Worm (Caenorhabditis elegans) whole organism, L3 larva: ENCODE data around the gene daam-1.

ENCODE experiments used
- R02D3.7 ChIP-seq: fragments of 150-350 bp; optimal IDR thresholded peaks from 2 replicates; lab custom pipeline; 2014; ENCODE audit warnings: missing biosample characterization, missing genetic modification characterization
- ZK546.5 ChIP-seq: sonication (generic microtip); optimal IDR thresholded peaks from 2 replicates; lab custom pipeline; 2017; ENCODE audit warnings: missing biosample characterization, missing genetic modification characterization
- ama-1 ChIP-seq: fragments of 150-350 bp; optimal IDR thresholded peaks from 2 replicates; lab custom pipeline; 2018
- ceh-16 ChIP-seq: sonication (generic microtip); optimal IDR thresholded peaks from 2 replicates; lab custom pipeline; 2017; ENCODE audit warnings: missing biosample characterization, missing genetic modification characterization
- ceh-82 ChIP-seq: fragments of 150-350 bp; optimal IDR thresholded peaks from 2 replicates; lab custom pipeline; 2014; ENCODE audit warnings: missing biosample characterization, missing genetic modification characterization
- daf-12 ChIP-seq: fragments of 150-350 bp; optimal IDR thresholded peaks from 2 replicates; lab custom pipeline; 2014; ENCODE audit warnings: missing biosample characterization, missing genetic modification reagents, missing genetic modification characterization
- egl-27 ChIP-seq: sonication (generic microtip); optimal IDR thresholded peaks from 4 replicates; lab custom pipeline; 2017; ENCODE audit warnings: missing biosample characterization, missing genetic modification reagents, missing genetic modification characterization
- egl-5 ChIP-seq: fragments of 150-350 bp; optimal IDR thresholded peaks from 2 replicates; lab custom pipeline; 2017; ENCODE audit warnings: missing biosample characterization, missing genetic modification reagents, missing genetic modification characterization, inconsistent platforms
- elt-2 ChIP-seq: sonication (generic microtip); optimal IDR thresholded peaks from 2 replicates; lab custom pipeline; 2016; ENCODE audit warnings: missing genetic modification reagents, mild to moderate bottlenecking, missing genetic modification characterization, missing compliant biosample characterization
- elt-3 ChIP-seq, 3 experiments: fragments of 150-350 bp in 1 of 3; sonication (generic microtip) in 2 of 3; optimal IDR thresholded peaks; 2 replicates in 2 of 3; 4 replicates in 1 of 3; lab custom pipeline; 2014 to 2017; ENCODE audit warnings: missing biosample characterization in 3 of 3, missing genetic modification characterization in 3 of 3
- eor-1 ChIP-seq, 2 experiments: fragments of 150-350 bp; optimal IDR thresholded peaks; 2 replicates each; lab custom pipeline; 2014 to 2018; ENCODE audit warnings: missing biosample characterization in 2 of 2, missing genetic modification characterization in 2 of 2
- fkh-2 ChIP-seq: fragments of 150-350 bp; optimal IDR thresholded peaks from 2 replicates; lab custom pipeline; 2014; ENCODE audit warnings: missing biosample characterization, missing genetic modification reagents, missing genetic modification characterization
- hmg-11 ChIP-seq: sonication (generic microtip); optimal IDR thresholded peaks from 2 replicates; lab custom pipeline; 2016; ENCODE audit warnings: missing genetic modification characterization, missing compliant biosample characterization
- jun-1 ChIP-seq: fragments of 150-350 bp; optimal IDR thresholded peaks from 2 replicates; lab custom pipeline; 2014; ENCODE audit warnings: missing biosample characterization, missing genetic modification reagents, missing genetic modification characterization
- lin-15B ChIP-seq: fragments of 150-350 bp; optimal IDR thresholded peaks from 2 replicates; lab custom pipeline; 2014; ENCODE audit warnings: missing biosample characterization, missing genetic modification characterization
- lin-39 ChIP-seq: fragments of 150-350 bp; optimal IDR thresholded peaks from 2 replicates; lab custom pipeline; 2018; ENCODE audit warnings: missing biosample characterization, missing genetic modification reagents, missing genetic modification characterization
- lsy-12 ChIP-seq: sonication (generic microtip); optimal IDR thresholded peaks from 2 replicates; lab custom pipeline; 2016; ENCODE audit warnings: mild to moderate bottlenecking, missing genetic modification characterization, missing compliant biosample characterization
- mdl-1 ChIP-seq: fragments of 150-350 bp; optimal IDR thresholded peaks from 2 replicates; lab custom pipeline; 2014; ENCODE audit warnings: missing biosample characterization, missing genetic modification characterization
- mml-1 ChIP-seq: fragments of 150-350 bp; sonication (generic microtip); optimal IDR thresholded peaks from 3 replicates; lab custom pipeline; 2014; ENCODE audit warnings: missing biosample characterization, missing genetic modification characterization
- nfya-1 ChIP-seq: sonication (generic microtip); optimal IDR thresholded peaks from 2 replicates; lab custom pipeline; 2017; ENCODE audit warnings: missing genetic modification characterization, mild to moderate bottlenecking, missing compliant biosample characterization, antibody characterized with exemption, moderate library complexity; ENCODE audit not compliant: insufficient read depth
- nhr-12 ChIP-seq: fragments of 150-350 bp; optimal IDR thresholded peaks from 2 replicates; lab custom pipeline; 2014; ENCODE audit warnings: missing biosample characterization, missing genetic modification characterization
- nhr-23 ChIP-seq: fragments of 150-350 bp; optimal IDR thresholded peaks from 2 replicates; lab custom pipeline; 2014; ENCODE audit warnings: missing biosample characterization, missing genetic modification reagents, missing genetic modification characterization
- nhr-237 ChIP-seq: fragments of 150-350 bp; optimal IDR thresholded peaks from 2 replicates; lab custom pipeline; 2014; ENCODE audit warnings: missing biosample characterization, missing genetic modification characterization
- nhr-25 ChIP-seq: sonication (generic microtip); optimal IDR thresholded peaks from 2 replicates; lab custom pipeline; 2017; ENCODE audit warnings: missing biosample characterization, missing genetic modification characterization
- nhr-43 ChIP-seq: sonication (generic microtip); optimal IDR thresholded peaks from 2 replicates; lab custom pipeline; 2016; ENCODE audit warnings: mild to moderate bottlenecking, missing genetic modification characterization, missing compliant biosample characterization; ENCODE audit not compliant: poor library complexity, severe bottlenecking
- nhr-67 ChIP-seq: fragments of 150-350 bp; optimal IDR thresholded peaks from 2 replicates; lab custom pipeline; 2014; ENCODE audit warnings: missing biosample characterization, missing genetic modification characterization
- nhr-77 ChIP-seq: fragments of 150-350 bp; optimal IDR thresholded peaks from 2 replicates; lab custom pipeline; 2014; ENCODE audit warnings: missing biosample characterization, missing genetic modification characterization
- pha-4 ChIP-seq: fragments of 150-350 bp; optimal IDR thresholded peaks from 2 replicates; lab custom pipeline; 2014; ENCODE audit warnings: missing biosample characterization, missing genetic modification reagents, missing genetic modification characterization
- pqm-1 ChIP-seq: fragments of 150-350 bp; optimal IDR thresholded peaks from 2 replicates; lab custom pipeline; 2017; ENCODE audit warnings: missing biosample characterization, missing genetic modification characterization, inconsistent platforms
- sea-2 ChIP-seq: fragments of 150-350 bp; sonication (generic microtip); optimal IDR thresholded peaks from 4 replicates; lab custom pipeline; 2014; ENCODE audit warnings: missing biosample characterization, missing genetic modification reagents, missing genetic modification characterization
- skn-1 ChIP-seq: fragments of 150-350 bp; optimal IDR thresholded peaks from 2 replicates; lab custom pipeline; 2014; ENCODE audit warnings: missing biosample characterization, missing genetic modification characterization
- snpc-4 ChIP-seq: fragments of 150-350 bp; optimal IDR thresholded peaks from 2 replicates; lab custom pipeline; 2014; ENCODE audit warnings: missing biosample characterization, missing genetic modification characterization
- unc-62 ChIP-seq: fragments of 150-350 bp; sonication (generic microtip); optimal IDR thresholded peaks from 4 replicates; lab custom pipeline; 2014; ENCODE audit warnings: missing biosample characterization, missing genetic modification reagents, missing genetic modification characterization

daam-1 gene

ce11 chrV:123513-123912, 39.9 kb upstream of the daam-1 start:
- TF ChIP-seq elt-2 (tag; lab: Kevin White, UChicago) (peak; percentile 43), pha-4 (tag; lab: Kevin White, UChicago) (peak; percentile 37), skn-1 (no peak)

ce11 chrV:122750-123149, 39.1 kb upstream of the daam-1 start, which contains the start of gene cgp-1:
cgp-1 (minus strand) TSS chrV:122789.
- peak; percentile 53 for TF ChIP-seq hmg-11 (tag; lab: Kevin White, UChicago)
- TF ChIP-seq nhr-43, result no peak
- peak; percentile 11 for TF ChIP-seq lin-15B (tag; lab: Kevin White, UChicago)
- TF ChIP-seq nfya-1, result peak; percentile 34
- peak; percentile 86 for TF ChIP-seq pha-4 (tag; lab: Kevin White, UChicago)
- TF ChIP-seq ZK546.5 (tag; lab: Kevin White, UChicago), result no peak
- TF ChIP-seq R02D3.7, result peak; percentile 76
- peak; percentile 28 for TF ChIP-seq nhr-25

- TF ChIP-seq nfya-1 (no peak), lsy-12 (tag; lab: Kevin White, UChicago) (no peak), ceh-16 (tag; lab: Kevin White, UChicago) (no peak), snpc-4 (tag; lab: Kevin White, UChicago) (no peak), unc-62 (GFP tag; lab: Kevin White, UChicago) (no peak), fkh-2 (tag; lab: Kevin White, UChicago) (no peak), nhr-43 (no peak), R02D3.7 (no peak), sea-2 (GFP tag; lab: Kevin White, UChicago) (no peak), eor-1 (tag; optimal IDR thresholded peaks at IDR 0.05; lab: Kevin White, UChicago) (no peak), lin-39 (tag; lab: Kevin White, UChicago) (no peak), nhr-12 (tag; lab: Kevin White, UChicago) (no peak), egl-27 (no peak), pqm-1 (tag; lab: Kevin White, UChicago) (no peak), ama-1 (lab: Kevin White, UChicago) (no peak), mdl-1 (no peak), egl-5 (tag; lab: Kevin White, UChicago) (no peak), daf-12 (tag; lab: Kevin White, UChicago) (no peak), jun-1 (tag; lab: Kevin White, UChicago) (no peak)
These were observed 38.6 kb upstream of the daam-1 start for ce11 chrV:122249-122648.

ce11 chrV:117312-117711, 33.7 kb upstream of the daam-1 start:
- TF ChIP-seq lsy-12 (tag; lab: Kevin White, UChicago), result peak; percentile 10
- TF ChIP-seq mml-1 (tag; lab: Kevin White, UChicago), result no peak

ce11 chrV:116243-116642, 32.6 kb upstream of the daam-1 start:
- TF ChIP-seq ceh-82 (tag; lab: Kevin White, UChicago) (no peak), nfya-1 (no peak), skn-1 (no peak), ama-1 (lab: Kevin White, UChicago) (no peak), nhr-67 (tag; lab: Kevin White, UChicago) (no peak)

- TF ChIP-seq nfya-1, result peak; percentile 85
- TF ChIP-seq nhr-43, result no peak
- peak; percentile 29 for TF ChIP-seq snpc-4 (tag; lab: Kevin White, UChicago)
- peak; percentile 73 for TF ChIP-seq nhr-25
- TF ChIP-seq skn-1, result peak; percentile 51
- no peak for TF ChIP-seq ceh-16 (tag; lab: Kevin White, UChicago)
- peak; percentile 75 for TF ChIP-seq hmg-11 (tag; lab: Kevin White, UChicago)
- peak; percentile 85 for TF ChIP-seq lin-39 (tag; lab: Kevin White, UChicago)
- TF ChIP-seq fkh-2 (tag; lab: Kevin White, UChicago), result no peak
- peak; percentile 89 for TF ChIP-seq pha-4 (tag; lab: Kevin White, UChicago)
- TF ChIP-seq lin-15B (tag; lab: Kevin White, UChicago), result peak; percentile 99
- no peak for TF ChIP-seq eor-1 (tag; optimal IDR thresholded peaks at IDR 0.05; lab: Kevin White, UChicago)
- TF ChIP-seq nhr-23 (tag; lab: Kevin White, UChicago), result peak; percentile 84
- TF ChIP-seq lsy-12 (tag; lab: Kevin White, UChicago), result no peak
- TF ChIP-seq pqm-1 (tag; lab: Kevin White, UChicago), result no peak
- TF ChIP-seq R02D3.7, result peak; percentile 91
- peak; percentile 33 for TF ChIP-seq egl-5 (tag; lab: Kevin White, UChicago)
- TF ChIP-seq nhr-77 (tag; lab: Kevin White, UChicago), result no peak
- TF ChIP-seq jun-1 (tag; lab: Kevin White, UChicago), result no peak
- no peak for TF ChIP-seq nhr-12 (tag; lab: Kevin White, UChicago)
- TF ChIP-seq daf-12 (tag; lab: Kevin White, UChicago), result no peak
- no peak for TF ChIP-seq elt-3 (tag; optimal IDR thresholded peaks at IDR 0.05; lab: Kevin White, UChicago)
- peak; percentile 16 for TF ChIP-seq ama-1 (lab: Kevin White, UChicago)
- TF ChIP-seq nhr-237 (tag; lab: Kevin White, UChicago), result no peak
These were observed 20.8 kb upstream of the daam-1 start, which contains the start of gene picd-1 for ce11 chrV:104474-104873. picd-1 (plus strand) TSS chrV:104825.
